Worm (Caenorhabditis elegans): ENCODE data around the gene Y40H4A.2.

- no peak for TF ChIP-seq aly-2 (tag; optimal IDR thresholded peaks at IDR 0.05)
- TF ChIP-seq zag-1 (tag; optimal IDR thresholded peaks at IDR 0.05) = no peak
- TF ChIP-seq nfya-1 (tag; optimal IDR thresholded peaks at IDR 0.05; ENCODE audit: insufficient read depth) = no peak
- TF ChIP-seq lin-39 (tag; optimal IDR thresholded peaks at IDR 0.05) = no peak
- TF ChIP-seq fkh-10 (GFP tag; optimal IDR thresholded peaks at IDR 0.05) = no peak
- TF ChIP-seq pha-4 (tag; optimal IDR thresholded peaks at IDR 0.05) = no peak
- no peak for TF ChIP-seq ama-1 (optimal IDR thresholded peaks at IDR 0.05)
- no peak for TF ChIP-seq ztf-4 (tag; optimal IDR thresholded peaks at IDR 0.05)
- TF ChIP-seq snpc-4 (tag; optimal IDR thresholded peaks at IDR 0.05) = no peak
Observed at ce11 chrV:14556187-14556586, 29.1 kb downstream of the Y40H4A.2 start, which contains the start of gene srg-47.
